Worm (Caenorhabditis elegans) whole organism, late embryonic: ENCODE data around the gene D1086.12.

Experiments used
- ama-1 ChIP-seq: fragments of 150-350 bp; optimal IDR thresholded peaks from 2 replicates; lab custom pipeline; 2014
- ceh-18 ChIP-seq: sonication (generic microtip); optimal IDR thresholded peaks from 2 replicates; lab custom pipeline; 2016; ENCODE audit warnings: missing genetic modification characterization, missing compliant biosample characterization
- fkh-6 ChIP-seq: sonication (generic microtip); optimal IDR thresholded peaks from 2 replicates; lab custom pipeline; 2016; ENCODE audit warnings: missing genetic modification characterization, missing compliant biosample characterization
- tbx-2 ChIP-seq: sonication (generic microtip); optimal IDR thresholded peaks from 2 replicates; lab custom pipeline; 2016; ENCODE audit warnings: missing genetic modification characterization, missing compliant biosample characterization
- unc-55 ChIP-seq: sonication (generic microtip); optimal IDR thresholded peaks from 2 replicates; lab custom pipeline; 2017; ENCODE audit warnings: missing biosample characterization, missing genetic modification reagents, missing genetic modification characterization
- unc-86 ChIP-seq: sonication (generic microtip); optimal IDR thresholded peaks from 2 replicates; lab custom pipeline; 2016; ENCODE audit warnings: missing genetic modification characterization, missing compliant biosample characterization
- ztf-16 ChIP-seq: sonication (generic microtip); optimal IDR thresholded peaks from 2 replicates; lab custom pipeline; 2017; ENCODE audit warnings: missing genetic modification characterization, missing compliant biosample characterization

DNA sequence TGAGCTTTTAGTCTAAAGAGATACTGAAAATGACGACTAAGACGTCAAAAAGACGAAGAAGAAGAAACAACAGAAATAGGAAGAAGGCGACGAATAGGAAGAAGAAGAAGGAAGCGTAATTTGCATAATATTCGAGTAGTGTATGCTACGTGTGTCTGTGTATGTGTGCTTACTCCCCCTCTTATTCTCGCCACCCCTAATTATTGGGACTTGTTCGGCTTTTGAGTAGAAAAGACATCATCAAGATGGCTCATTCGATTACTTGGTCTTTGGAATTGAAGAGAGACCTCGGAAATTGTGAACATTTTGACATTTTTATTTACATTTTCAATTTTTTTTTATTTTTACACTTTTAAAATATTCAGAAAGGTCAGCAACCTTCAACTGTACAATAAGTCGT lies 29.2 kb downstream of the D1086.12 start:
- TF ChIP-seq unc-55 (GFP tag; lab: Kevin White, UChicago) (no peak), fkh-6 (no peak), tbx-2 (no peak), ama-1 (lab: Kevin White, UChicago) (no peak), ceh-18 (no peak), unc-86 (tag; lab: Kevin White, UChicago) (no peak), ztf-16 (tag; lab: Kevin White, UChicago) (no peak)
